Fruit fly (Drosophila melanogaster) whole organism: Measurements from ENCODE around the gene Idh3a.
A peak's percentile ranks its signal among the peaks of the same experiment; 100 is the strongest.

ENCODE experiments used
- CG8478 ChIP-seq: fragments of >200 bp; optimal IDR thresholded peaks from 2 replicates; lab custom pipeline; 2018; ENCODE audit warnings: inconsistent platforms
- Dll ChIP-seq: fragments of >200 bp; optimal IDR thresholded peaks from 2 replicates; lab custom pipeline; 2017
- EcR ChIP-seq, 2 experiments: fragments of >200 bp; optimal IDR thresholded peaks; 2 replicates each; lab custom pipeline; 2017; ENCODE audit warnings: missing biosample characterization in 2 of 2, missing genetic modification characterization in 2 of 2, missing genetic modification reagents in 2 of 2
- pan ChIP-seq: fragments of >200 bp; optimal IDR thresholded peaks from 2 replicates; lab custom pipeline; 2017
- psq ChIP-seq: fragments of >200 bp; optimal IDR thresholded peaks from 2 replicates; lab custom pipeline; 2017
- usp ChIP-seq: fragments of >200 bp; optimal IDR thresholded peaks from 2 replicates; lab custom pipeline; 2017; ENCODE audit warnings: missing biosample characterization, missing genetic modification characterization, mixed read lengths

Idh3a gene

dm6 chrX:19521753-19522383, at the start of gene Idh3a, which contains the start of gene CoRest:
Idh3a (minus strand) TSS chrX:19521810.
CoRest (plus strand) TSS chrX:19521929.
- TF ChIP-seq CG8478 (lab: Kevin White, UChicago), result no peak
- no peak for TF ChIP-seq EcR (GFP tag; optimal IDR thresholded peaks at IDR 0.05; lab: Kevin White, UChicago)

DNA sequence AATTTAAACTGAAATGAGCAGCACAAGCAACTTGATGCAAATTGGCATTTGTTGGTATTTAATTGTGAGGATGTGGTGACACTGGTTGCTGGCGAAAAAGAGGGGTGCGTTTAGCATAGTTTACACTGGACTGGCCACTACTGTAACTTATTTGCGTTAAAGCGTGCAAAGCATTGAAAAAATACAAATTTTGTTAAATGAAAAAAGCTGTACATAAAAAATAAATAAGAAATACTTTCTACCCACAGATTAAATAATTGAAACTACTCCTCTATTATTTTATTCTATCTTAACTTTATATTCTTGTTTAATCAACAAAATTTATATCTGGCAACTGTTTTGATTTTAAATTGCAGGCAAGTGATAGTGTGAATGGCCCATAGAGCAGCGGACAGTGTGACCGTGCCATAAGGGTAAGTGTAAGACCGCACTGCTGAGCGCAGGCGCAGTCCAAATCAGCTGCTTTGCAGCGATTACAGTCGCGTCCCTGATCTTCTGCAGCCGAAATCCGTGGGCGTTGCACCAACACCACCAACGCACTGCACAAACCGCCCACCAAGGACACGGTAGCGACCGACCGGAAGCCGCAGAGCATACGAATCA, 44.2 kb upstream of the Idh3a start, which contains the start of the genes Grip84 and car:
Grip84 (minus strand) TSS at position 51 of the 603 bp plus-strand sequence.
car (plus strand) TSS at position 306 of the 603 bp plus-strand sequence.
- no peak for TF ChIP-seq EcR (GFP tag; optimal IDR thresholded peaks at IDR 0.05; lab: Kevin White, UChicago)
- no peak for TF ChIP-seq psq (lab: Kevin White, UChicago)
- TF ChIP-seq Dll (lab: Kevin White, UChicago), result no peak
- TF ChIP-seq usp (GFP tag; lab: Kevin White, UChicago), result no peak
- no peak for TF ChIP-seq CG8478 (lab: Kevin White, UChicago)
- TF ChIP-seq pan (lab: Kevin White, UChicago), result no peak

DNA sequence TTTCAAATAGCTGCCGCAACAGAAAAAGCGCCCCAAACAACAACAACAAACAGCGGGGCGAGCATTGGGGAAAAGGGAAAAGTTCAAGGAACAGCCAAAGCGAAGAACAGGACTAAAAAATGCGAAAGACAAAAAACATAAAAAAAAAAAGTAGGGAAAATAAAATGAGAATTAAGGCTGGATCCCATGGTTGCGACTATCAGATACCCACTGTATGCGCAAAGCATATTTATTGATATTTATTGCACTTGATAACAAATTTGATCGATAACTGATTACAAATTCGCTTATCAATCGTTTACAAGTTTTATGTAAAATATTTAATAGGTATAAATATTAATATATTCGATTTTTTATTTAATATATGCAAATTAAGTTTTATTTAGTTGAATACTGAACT, 28.0 kb upstream of the Idh3a start:
- no peak for TF ChIP-seq CG8478 (lab: Kevin White, UChicago)
- TF ChIP-seq pan (lab: Kevin White, UChicago), result no peak

DNA sequence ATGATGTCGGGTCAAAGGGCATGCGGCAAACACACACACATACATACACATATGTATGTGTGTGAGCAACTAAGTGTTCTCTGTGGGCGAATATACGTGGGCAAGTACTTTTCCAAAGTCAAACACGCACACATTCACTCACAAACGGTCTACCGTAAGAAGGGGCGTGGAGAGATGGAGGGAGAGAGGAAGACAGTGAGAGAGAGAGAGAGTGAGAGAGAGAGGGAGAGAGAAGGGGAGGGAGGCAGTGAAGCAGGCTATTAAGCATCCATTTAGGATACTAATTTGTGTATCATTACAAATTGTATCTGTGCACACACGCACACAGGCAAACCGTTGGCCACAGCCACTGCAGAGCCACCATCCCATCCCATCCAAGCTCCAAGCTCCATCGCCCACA, 26.8 kb upstream of the Idh3a start:
- no peak for TF ChIP-seq usp (GFP tag; lab: Kevin White, UChicago)

dm6 chrX:19547382-19547781, 25.8 kb upstream of the Idh3a start, which contains the start of gene CG32532:
CG32532 (minus strand) TSS chrX:19547482.
- TF ChIP-seq usp (GFP tag; lab: Kevin White, UChicago), result no peak
- no peak for TF ChIP-seq psq (lab: Kevin White, UChicago)
- no peak for TF ChIP-seq pan (lab: Kevin White, UChicago)
- TF ChIP-seq Dll (lab: Kevin White, UChicago), result no peak
- TF ChIP-seq CG8478 (lab: Kevin White, UChicago), result no peak
- no peak for TF ChIP-seq EcR (GFP tag; optimal IDR thresholded peaks at IDR 0.05; lab: Kevin White, UChicago)

DNA sequence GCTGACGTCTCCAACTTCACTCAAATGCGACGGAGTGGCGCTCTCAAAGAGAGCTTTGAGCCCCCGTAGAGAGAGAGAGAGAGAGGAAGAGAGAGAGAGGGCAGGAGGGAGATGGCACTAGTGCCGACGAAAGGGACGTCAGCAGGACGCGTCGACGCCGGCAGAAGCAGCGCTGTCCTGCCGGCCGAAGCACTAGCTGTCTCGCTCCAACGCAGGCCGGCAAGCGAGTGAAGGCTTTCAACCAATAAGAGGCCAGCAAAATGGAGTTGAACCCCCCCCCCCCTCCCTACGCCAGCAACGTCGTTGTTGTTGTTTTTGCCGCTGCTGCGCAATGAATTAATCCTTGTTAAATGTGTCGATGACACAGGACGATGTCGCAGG, 25.0 kb upstream of the Idh3a start:
- TF ChIP-seq psq (lab: Kevin White, UChicago) (no peak), usp (GFP tag; lab: Kevin White, UChicago) (no peak), pan (lab: Kevin White, UChicago) (no peak), Dll (lab: Kevin White, UChicago) (no peak), CG8478 (lab: Kevin White, UChicago) (no peak)

DNA sequence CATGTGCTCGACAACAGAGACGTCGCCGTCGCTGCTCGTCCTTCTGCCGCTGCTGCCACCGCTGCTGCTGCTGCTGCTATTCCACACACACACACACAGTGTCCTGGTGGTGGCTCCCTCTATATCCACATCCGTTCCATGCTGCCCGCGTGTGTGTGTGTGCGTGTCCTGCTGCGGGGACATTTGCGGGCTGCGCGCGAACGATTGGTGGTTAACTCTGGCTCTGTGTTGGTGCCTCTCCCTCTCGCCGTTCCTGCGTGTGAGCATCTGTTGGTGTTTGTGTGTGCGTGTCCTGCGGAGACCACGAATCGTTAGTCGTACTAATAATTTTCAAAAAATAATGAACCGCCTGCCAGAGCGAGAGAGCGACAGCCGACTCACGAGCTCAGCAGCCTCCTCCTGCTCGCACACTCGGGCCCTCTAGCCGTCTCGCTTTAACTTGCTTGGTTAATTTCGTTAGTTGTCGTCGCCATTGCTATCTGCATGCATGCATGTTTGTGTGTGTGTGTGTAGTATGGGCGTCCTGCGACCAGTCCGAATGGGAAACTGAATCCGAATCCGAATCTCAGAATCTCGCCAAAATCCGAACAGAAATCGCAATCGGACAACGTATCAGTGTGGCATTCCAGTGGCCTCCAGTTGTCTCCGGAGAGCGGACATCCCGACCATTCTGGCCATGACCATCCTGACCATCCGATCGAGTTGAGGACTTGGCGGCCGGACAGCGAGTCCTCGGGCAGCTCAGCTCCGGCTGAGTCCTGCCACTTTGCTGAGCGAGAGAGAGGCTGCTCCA, 24.5 kb upstream of the Idh3a start:
- no peak for TF ChIP-seq psq (lab: Kevin White, UChicago)
- TF ChIP-seq CG8478 (lab: Kevin White, UChicago), result peak; percentile 51
- peak; percentile 15 for TF ChIP-seq Dll (lab: Kevin White, UChicago)

- no peak for TF ChIP-seq usp (GFP tag; lab: Kevin White, UChicago)
- TF ChIP-seq psq (lab: Kevin White, UChicago), result no peak
- TF ChIP-seq EcR (GFP tag; optimal IDR thresholded peaks at IDR 0.05; lab: Kevin White, UChicago), result no peak
- TF ChIP-seq pan (lab: Kevin White, UChicago), result no peak
- TF ChIP-seq Dll (lab: Kevin White, UChicago), result no peak
- TF ChIP-seq CG8478 (lab: Kevin White, UChicago), result no peak
These were observed 13.8 kb upstream of the Idh3a start for dm6 chrX:19535394-19535793.

- TF ChIP-seq EcR (GFP tag; optimal IDR thresholded peaks at IDR 0.05; lab: Kevin White, UChicago), result no peak
- no peak for TF ChIP-seq usp (GFP tag; lab: Kevin White, UChicago)
- no peak for TF ChIP-seq pan (lab: Kevin White, UChicago)
- TF ChIP-seq CG8478 (lab: Kevin White, UChicago), result no peak
- no peak for TF ChIP-seq Dll (lab: Kevin White, UChicago)
- no peak for TF ChIP-seq psq (lab: Kevin White, UChicago)
These were observed 10.0 kb upstream of the Idh3a start, which contains the start of gene CG12231 for dm6 chrX:19531642-19532041. CG12231 (minus strand) TSS chrX:19531742.

DNA sequence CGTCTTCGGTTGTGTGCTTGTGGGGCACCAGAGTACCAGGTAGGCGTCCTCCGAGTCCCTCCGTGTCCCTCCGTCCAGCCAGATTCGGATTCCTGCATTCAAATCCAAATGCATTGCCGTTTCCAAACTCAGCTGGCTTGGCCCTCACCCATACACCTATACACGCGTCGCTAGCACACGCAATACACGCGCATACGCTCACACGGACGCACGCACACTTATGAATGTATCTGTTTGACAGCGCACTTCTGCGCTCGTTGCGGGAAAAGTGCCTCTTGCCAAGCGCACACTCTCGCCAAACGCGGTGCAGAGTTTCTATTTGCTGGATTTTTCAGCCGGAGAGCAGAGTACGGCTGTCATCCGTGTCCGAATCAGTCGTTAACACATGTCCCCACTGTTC, 987 bp upstream of the Idh3a start:
- TF ChIP-seq EcR (GFP tag; optimal IDR thresholded peaks at IDR 0.05; lab: Kevin White, UChicago) (no peak), Dll (lab: Kevin White, UChicago) (peak; percentile 16), psq (lab: Kevin White, UChicago) (no peak), usp (GFP tag; lab: Kevin White, UChicago) (no peak), pan (lab: Kevin White, UChicago) (no peak), CG8478 (lab: Kevin White, UChicago) (peak; percentile 60)

dm6 chrX:19520888-19521287, 722 bp downstream of the Idh3a start:
- no peak for TF ChIP-seq Dll (lab: Kevin White, UChicago)
- TF ChIP-seq usp (GFP tag; lab: Kevin White, UChicago), result no peak
- TF ChIP-seq EcR (GFP tag; optimal IDR thresholded peaks at IDR 0.05; lab: Kevin White, UChicago), result no peak
- no peak for TF ChIP-seq pan (lab: Kevin White, UChicago)
- no peak for TF ChIP-seq CG8478 (lab: Kevin White, UChicago)
- TF ChIP-seq psq (lab: Kevin White, UChicago), result no peak
